Fruit fly (Drosophila melanogaster) whole organism, embryonic: ENCODE data around the gene Cap-D3.

ENCODE experiments used
- Adf1 ChIP-seq: fragments of 200-800 bp; sonication (Bioruptor generic); IDR thresholded peaks from 2 replicates; pipeline ENCODE4 v1.3.6; 2022; ENCODE audit warnings: missing biosample characterization, missing genetic modification characterization
- Atf-2 ChIP-seq: fragments of 200-800 bp; sonication (Bioruptor generic); optimal IDR thresholded peaks from 2 replicates; lab custom pipeline; 2016; ENCODE audit warnings: missing biosample characterization, missing genetic modification characterization
- B-H2 ChIP-seq: fragments of 200-800 bp; sonication (Bioruptor generic); optimal IDR thresholded peaks from 2 replicates; lab custom pipeline; 2018; ENCODE audit warnings: missing biosample characterization, mild to moderate bottlenecking, missing genetic modification characterization
- CG10209 ChIP-seq: fragments of 200-800 bp; sonication (Bioruptor generic); optimal IDR thresholded peaks from 3 replicates; lab custom pipeline; 2017; ENCODE audit warnings: missing biosample characterization, mild to moderate bottlenecking, missing genetic modification characterization, missing genetic modification reagents
- CG11085 ChIP-seq: fragments of 200-800 bp; sonication (Bioruptor generic); IDR thresholded peaks from 2 replicates; pipeline ENCODE4 v1.3.6; 2022; ENCODE audit warnings: missing biosample characterization, missing genetic modification characterization
- CG12769 ChIP-seq: fragments of 200-800 bp; sonication (Bioruptor generic); optimal IDR thresholded peaks from 2 replicates; lab custom pipeline; 2019; ENCODE audit warnings: missing biosample characterization, mild to moderate bottlenecking, missing genetic modification characterization, moderate library complexity
- CG13775 ChIP-seq: fragments of 200-800 bp; sonication (Bioruptor generic); optimal IDR thresholded peaks from 3 replicates; lab custom pipeline; 2017; ENCODE audit warnings: missing biosample characterization, mild to moderate bottlenecking, missing genetic modification characterization
- CG1529 ChIP-seq: fragments of 200-800 bp; sonication (Bioruptor generic); optimal IDR thresholded peaks from 3 replicates; lab custom pipeline; 2018; ENCODE audit warnings: missing biosample characterization, missing genetic modification characterization
- CG15514 ChIP-seq: fragments of 200-800 bp; sonication (Bioruptor generic); optimal IDR thresholded peaks from 3 replicates; lab custom pipeline; 2017; ENCODE audit warnings: missing biosample characterization, missing genetic modification characterization, mild to moderate bottlenecking, moderate library complexity, missing genetic modification reagents
- CG1602 ChIP-seq: fragments of 200-800 bp; sonication (Bioruptor generic); optimal IDR thresholded peaks from 3 replicates; lab custom pipeline; 2016; ENCODE audit warnings: missing biosample characterization, missing genetic modification characterization
- CG16813 ChIP-seq: fragments of 200-800 bp; sonication (Bioruptor generic); IDR thresholded peaks from 3 replicates; pipeline ENCODE4 v1.3.6; 2022; ENCODE audit warnings: missing biosample characterization, missing genetic modification characterization; ENCODE audit not compliant: partially characterized antibody
- CG16863 ChIP-seq: fragments of 200-800 bp; sonication (Bioruptor generic); optimal IDR thresholded peaks from 3 replicates; lab custom pipeline; 2016; ENCODE audit warnings: missing biosample characterization, missing genetic modification characterization
- CG17802 ChIP-seq: fragments of 200-800 bp; sonication (Bioruptor generic); optimal IDR thresholded peaks from 2 replicates; lab custom pipeline; 2018; ENCODE audit warnings: missing biosample characterization, mild to moderate bottlenecking, missing genetic modification characterization, moderate library complexity
- CG31224 ChIP-seq: fragments of 200-800 bp; sonication (Bioruptor generic); IDR thresholded peaks from 2 replicates; pipeline ENCODE4 v1.3.6; 2022; ENCODE audit warnings: missing biosample characterization, missing genetic modification characterization
- CG32532 ChIP-seq: fragments of 200-800 bp; sonication (Bioruptor generic); IDR thresholded peaks from 2 replicates; pipeline ENCODE4 v1.3.6; 2022; ENCODE audit warnings: missing biosample characterization, missing genetic modification characterization
- CG33213 ChIP-seq: fragments of 200-800 bp; sonication (Bioruptor generic); optimal IDR thresholded peaks from 3 replicates; lab custom pipeline; 2016; ENCODE audit warnings: missing biosample characterization, missing genetic modification characterization
- CG33557 ChIP-seq: fragments of 200-800 bp; sonication (Bioruptor generic); optimal IDR thresholded peaks from 2 replicates; lab custom pipeline; 2019; ENCODE audit warnings: missing biosample characterization, mild to moderate bottlenecking, missing genetic modification characterization, moderate library complexity
- CG3838 ChIP-seq: fragments of 200-800 bp; sonication (Bioruptor generic); optimal IDR thresholded peaks from 3 replicates; lab custom pipeline; 2016; ENCODE audit warnings: missing biosample characterization, missing genetic modification characterization
- CG3847 ChIP-seq: fragments of 200-800 bp; sonication (Bioruptor generic); IDR thresholded peaks from 2 replicates; pipeline ENCODE4 v1.3.6; 2022; ENCODE audit warnings: missing biosample characterization, missing genetic modification characterization
- CG4282 ChIP-seq: fragments of 200-800 bp; sonication (Bioruptor generic); optimal IDR thresholded peaks from 2 replicates; lab custom pipeline; 2016; ENCODE audit warnings: missing biosample characterization, missing genetic modification characterization
- CG4424 ChIP-seq: fragments of 200-800 bp; sonication (Bioruptor generic); optimal IDR thresholded peaks from 3 replicates; lab custom pipeline; 2016; ENCODE audit warnings: missing biosample characterization, missing genetic modification characterization
- CkIIα-i1 ChIP-seq: fragments of 200-800 bp; sonication (Bioruptor generic); IDR thresholded peaks from 2 replicates; pipeline ENCODE4 v1.3.6; 2022; ENCODE audit warnings: missing biosample characterization, missing genetic modification characterization
- Dad ChIP-seq: fragments of 200-800 bp; sonication (Bioruptor generic); optimal IDR thresholded peaks from 3 replicates; lab custom pipeline; 2016; ENCODE audit warnings: missing biosample characterization, missing genetic modification characterization
- E2f1 ChIP-seq: fragments of 200-800 bp; sonication (Bioruptor generic); IDR thresholded peaks from 2 replicates; pipeline ENCODE4 v1.3.6; 2022; ENCODE audit warnings: missing biosample characterization, missing genetic modification characterization
- Fer1 ChIP-seq: fragments of 200-800 bp; sonication (Bioruptor generic); optimal IDR thresholded peaks from 2 replicates; lab custom pipeline; 2017; ENCODE audit warnings: missing biosample characterization, mild to moderate bottlenecking, missing genetic modification characterization
- H2.0 ChIP-seq: fragments of 200-800 bp; sonication (Bioruptor generic); IDR thresholded peaks from 2 replicates; pipeline ENCODE4 v1.3.6; 2022; ENCODE audit warnings: missing biosample characterization, missing genetic modification characterization
- Hr51 ChIP-seq, 2 experiments: fragments of 200-800 bp; sonication (Bioruptor generic); optimal IDR thresholded peaks; 2 replicates in 1 of 2; 3 replicates in 1 of 2; lab custom pipeline; 2016 to 2018; ENCODE audit warnings: missing biosample characterization in 2 of 2, missing genetic modification characterization in 2 of 2, mild to moderate bottlenecking in 1 of 2, moderate library complexity in 1 of 2
- Kr ChIP-seq: fragments of 200-800 bp; sonication (Bioruptor generic); optimal IDR thresholded peaks from 2 replicates; lab custom pipeline; 2017; ENCODE audit warnings: missing biosample characterization, mild to moderate bottlenecking, missing genetic modification characterization
- NFAT ChIP-seq: fragments of 200-800 bp; sonication (Bioruptor generic); IDR thresholded peaks from 2 replicates; pipeline ENCODE4 v1.3.6; 2022; ENCODE audit warnings: missing biosample characterization, missing genetic modification characterization
- Nf-YB ChIP-seq: fragments of 200-800 bp; sonication (Bioruptor generic); optimal IDR thresholded peaks from 3 replicates; lab custom pipeline; 2019; ENCODE audit warnings: missing biosample characterization, mild to moderate bottlenecking, missing genetic modification characterization, moderate library complexity
- Pdp1 ChIP-seq, 2 experiments: fragments of 200-800 bp; sonication (Bioruptor generic); optimal IDR thresholded peaks; 3 replicates each; lab custom pipeline; 2016; ENCODE audit warnings: missing biosample characterization in 2 of 2, missing genetic modification characterization in 2 of 2, mild to moderate bottlenecking in 1 of 2, moderate library complexity in 1 of 2
- Sox102F ChIP-seq: fragments of 200-800 bp; sonication (Bioruptor generic); optimal IDR thresholded peaks from 2 replicates; lab custom pipeline; 2018; ENCODE audit warnings: missing biosample characterization, mild to moderate bottlenecking, missing genetic modification characterization, moderate library complexity
- Spps ChIP-seq: fragments of 200-800 bp; sonication (Bioruptor generic); optimal IDR thresholded peaks from 2 replicates; lab custom pipeline; 2018; ENCODE audit warnings: missing biosample characterization, mild to moderate bottlenecking, missing genetic modification characterization
- YL-1 ChIP-seq: fragments of 200-800 bp; sonication (Bioruptor generic); optimal IDR thresholded peaks from 3 replicates; lab custom pipeline; 2017; ENCODE audit warnings: missing biosample characterization, mild to moderate bottlenecking, missing genetic modification characterization
- ap ChIP-seq: fragments of 200-800 bp; sonication (Bioruptor generic); IDR thresholded peaks from 2 replicates; pipeline ENCODE4 v1.3.6; 2022; ENCODE audit warnings: missing biosample characterization, missing genetic modification characterization
- ase ChIP-seq: fragments of 200-800 bp; sonication (Bioruptor generic); IDR thresholded peaks from 3 replicates; pipeline ENCODE4 v1.3.6; 2022; ENCODE audit warnings: missing biosample characterization, missing genetic modification characterization
- chn ChIP-seq: fragments of 200-800 bp; sonication (Bioruptor generic); optimal IDR thresholded peaks from 2 replicates; lab custom pipeline; 2016; ENCODE audit warnings: missing biosample characterization, missing genetic modification characterization
- corto ChIP-seq: fragments of 200-800 bp; sonication (Bioruptor generic); optimal IDR thresholded peaks from 2 replicates; lab custom pipeline; 2016; ENCODE audit warnings: missing biosample characterization, mild to moderate bottlenecking, missing genetic modification characterization, moderate library complexity
- dati ChIP-seq: fragments of 200-800 bp; sonication (Bioruptor generic); IDR thresholded peaks from 2 replicates; pipeline ENCODE4 v1.3.6; 2022; ENCODE audit warnings: missing biosample characterization, missing genetic modification characterization
- gem ChIP-seq: fragments of 200-800 bp; sonication (Bioruptor generic); optimal IDR thresholded peaks from 2 replicates; lab custom pipeline; 2019; ENCODE audit warnings: missing biosample characterization, mild to moderate bottlenecking, missing genetic modification characterization, moderate library complexity
- gsb ChIP-seq: fragments of 200-800 bp; sonication (Bioruptor generic); IDR thresholded peaks from 2 replicates; pipeline ENCODE4 v1.3.6; 2022; ENCODE audit warnings: missing biosample characterization, missing genetic modification characterization
- insv ChIP-seq, 2 experiments: fragments of 200-800 bp; sonication (Bioruptor generic); optimal IDR thresholded peaks; 3 replicates each; lab custom pipeline; 2016 to 2018; ENCODE audit warnings: missing biosample characterization in 2 of 2, missing genetic modification characterization in 2 of 2
- mam ChIP-seq: fragments of 200-800 bp; sonication (Bioruptor generic); optimal IDR thresholded peaks from 3 replicates; lab custom pipeline; 2016; ENCODE audit warnings: missing biosample characterization, missing genetic modification characterization
- p53 ChIP-seq: fragments of 200-800 bp; sonication (Bioruptor generic); optimal IDR thresholded peaks from 2 replicates; lab custom pipeline; 2016; ENCODE audit warnings: missing biosample characterization, missing genetic modification characterization
- pita ChIP-seq: fragments of 200-800 bp; sonication (Bioruptor generic); optimal IDR thresholded peaks from 2 replicates; lab custom pipeline; 2017; ENCODE audit warnings: missing biosample characterization, mild to moderate bottlenecking, missing genetic modification characterization
- sob ChIP-seq: fragments of 200-800 bp; sonication (Bioruptor generic); IDR thresholded peaks from 2 replicates; pipeline ENCODE4 v1.3.6; 2022; ENCODE audit warnings: missing biosample characterization, missing genetic modification characterization
- stc ChIP-seq: fragments of 200-800 bp; sonication (Bioruptor generic); IDR thresholded peaks from 2 replicates; pipeline ENCODE4 v1.3.6; 2022; ENCODE audit warnings: missing biosample characterization, missing genetic modification characterization
- trh ChIP-seq: fragments of 200-800 bp; sonication (Bioruptor generic); optimal IDR thresholded peaks from 2 replicates; lab custom pipeline; 2016; ENCODE audit warnings: missing biosample characterization, missing genetic modification characterization
- zen ChIP-seq: fragments of 200-800 bp; sonication (Bioruptor generic); optimal IDR thresholded peaks from 3 replicates; lab custom pipeline; 2018; ENCODE audit warnings: missing biosample characterization, mild to moderate bottlenecking, missing genetic modification characterization, moderate library complexity

Cap-D3 gene

dm6 chr2L:5546518-5547287 is 21.0 kb downstream of the Cap-D3 start, which contains the start of gene Oscillin (continued):
- TF ChIP-seq CG31224 (peak; percentile 73), B-H2 (peak; percentile 41), Dad (GFP tag; lab: Kevin White, UChicago) (peak; percentile 13), ap (GFP tag; lab: Robert Waterston, UW) (no peak), CG16813 (peak; percentile 68; the same call in 2 of the 3 replicates), sob (GFP tag; lab: Robert Waterston, UW) (peak; percentile 81), YL-1 (peak; percentile 49), CG1602 (GFP tag; lab: Kevin White, UChicago) (peak; percentile 18), pita (no peak), zen (tag; lab: Kevin White, UChicago) (no peak), Atf-2 (GFP tag; lab: Kevin White, UChicago) (peak; percentile 66), corto (GFP tag; lab: Kevin White, UChicago) (peak; percentile 40), CG12769 (tag; lab: Kevin White, UChicago) (peak; percentile 13), mam (GFP tag; lab: Kevin White, UChicago) (peak; percentile 41), stc (GFP tag; lab: Robert Waterston, UW) (peak; percentile 94), CG33213 (GFP tag; lab: Kevin White, UChicago) (peak; percentile 41), NFAT (GFP tag; lab: Robert Waterston, UW) (peak; percentile 49; the same call in 1 of the 2 replicates), Pdp1 (GFP tag; optimal IDR thresholded peaks at IDR 0.05; lab: Kevin White, UChicago) (peak; percentile 17 to 91), E2f1 (peak; percentile 79), CG3838 (GFP tag; lab: Kevin White, UChicago) (peak; percentile 8), Nf-YB (GFP tag; lab: Kevin White, UChicago) (peak; percentile 76), Kr (GFP tag; lab: Kevin White, UChicago) (no peak), trh (GFP tag; lab: Kevin White, UChicago) (peak; percentile 67), CG17802 (peak; percentile 31), dati (GFP tag; lab: Robert Waterston, UW) (peak; percentile 49; the same call in 1 of the 2 replicates), CG4424 (GFP tag; lab: Kevin White, UChicago) (peak; percentile 84), p53 (no peak), CG10209 (GFP tag; lab: Kevin White, UChicago) (peak; percentile 77), gem (tag; lab: Kevin White, UChicago) (peak; percentile 58), CG11085 (GFP tag; lab: Robert Waterston, UW) (peak; percentile 71), CkIIα-i1 (no peak), Fer1 (GFP tag; lab: Kevin White, UChicago) (peak; percentile 87), H2.0 (GFP tag; lab: Robert Waterston, UW) (peak; percentile 84), chn (GFP tag; lab: Kevin White, UChicago) (peak; percentile 18), CG33557 (GFP tag; lab: Kevin White, UChicago) (peak; percentile 17), CG3847 (GFP tag; lab: Robert Waterston, UW) (peak; percentile 43; the same call in 1 of the 2 replicates), insv (GFP tag; optimal IDR thresholded peaks at IDR 0.05; lab: Kevin White, UChicago) (peak in 1 of 2 experiments; percentile 35), CG13775 (GFP tag; lab: Kevin White, UChicago) (peak; percentile 74), Spps (peak; percentile 84), Hr51 (GFP tag; optimal IDR thresholded peaks at IDR 0.05; lab: Kevin White, UChicago) (peak; percentile 36 to 92), CG32532 (GFP tag; lab: Robert Waterston, UW) (peak; percentile 90), Adf1 (GFP tag; lab: Robert Waterston, UW) (peak; percentile 16; the same call in 1 of the 2 replicates), CG4282 (GFP tag; lab: Kevin White, UChicago) (no peak), Sox102F (GFP tag; lab: Kevin White, UChicago) (peak; percentile 91), ase (GFP tag; lab: Robert Waterston, UW) (peak; percentile 79), gsb (GFP tag; lab: Robert Waterston, UW) (peak; percentile 66), CG15514 (GFP tag; lab: Kevin White, UChicago) (peak; percentile 61), CG16863 (no peak), CG1529 (no peak)
